Fruit fly (Drosophila melanogaster) whole organism, wandering third instar larva: Measurements from ENCODE around the gene Sclp.

Experiments used
- CG9705 ChIP-seq: fragments of 200-800 bp; sonication (Bioruptor generic); optimal IDR thresholded peaks from 2 replicates; lab custom pipeline; 2018; ENCODE audit warnings: missing biosample characterization, mild to moderate bottlenecking, missing genetic modification characterization
- Hr78 ChIP-seq: fragments of >200 bp; optimal IDR thresholded peaks from 2 replicates; lab custom pipeline; 2017; ENCODE audit warnings: missing biosample characterization, missing genetic modification characterization
- fru ChIP-seq: fragments of 200-800 bp; sonication (Bioruptor generic); optimal IDR thresholded peaks from 3 replicates; lab custom pipeline; 2016; ENCODE audit warnings: missing biosample characterization, mild to moderate bottlenecking, missing genetic modification characterization
- pan ChIP-seq: fragments of >200 bp; optimal IDR thresholded peaks from 2 replicates; lab custom pipeline; 2017
- psq ChIP-seq: fragments of 200-800 bp; sonication (Bioruptor generic); optimal IDR thresholded peaks from 3 replicates; lab custom pipeline; 2017; ENCODE audit warnings: missing biosample characterization, mild to moderate bottlenecking, missing genetic modification characterization, moderate library complexity
- usp ChIP-seq: fragments of >200 bp; optimal IDR thresholded peaks from 2 replicates; lab custom pipeline; 2017; ENCODE audit warnings: missing biosample characterization, missing genetic modification characterization

- TF ChIP-seq Hr78 (GFP tag; lab: Kevin White, UChicago) = no peak
- no peak for TF ChIP-seq fru
- TF ChIP-seq psq (GFP tag; lab: Kevin White, UChicago) = no peak
- TF ChIP-seq pan = no peak
- no peak for TF ChIP-seq CG9705 (GFP tag; lab: Kevin White, UChicago)
- no peak for TF ChIP-seq usp (GFP tag; lab: Kevin White, UChicago)
Measured at dm6 chrX:11884134-11884533, 40.3 kb downstream of the Sclp start.
